Worm (Caenorhabditis elegans) whole organism, L3 larva: ENCODE data around the gene Y53F4B.20.

Experiments used
- aly-2 ChIP-seq: fragments of 150-350 bp; optimal IDR thresholded peaks from 2 replicates; lab custom pipeline; 2014; ENCODE audit warnings: missing biosample characterization, missing genetic modification characterization
- lsy-12 ChIP-seq: sonication (generic microtip); optimal IDR thresholded peaks from 2 replicates; lab custom pipeline; 2016; ENCODE audit warnings: mild to moderate bottlenecking, missing genetic modification characterization, missing compliant biosample characterization
- pha-4 ChIP-seq: fragments of 150-350 bp; optimal IDR thresholded peaks from 2 replicates; lab custom pipeline; 2014; ENCODE audit warnings: missing biosample characterization, missing genetic modification reagents, missing genetic modification characterization

DNA sequence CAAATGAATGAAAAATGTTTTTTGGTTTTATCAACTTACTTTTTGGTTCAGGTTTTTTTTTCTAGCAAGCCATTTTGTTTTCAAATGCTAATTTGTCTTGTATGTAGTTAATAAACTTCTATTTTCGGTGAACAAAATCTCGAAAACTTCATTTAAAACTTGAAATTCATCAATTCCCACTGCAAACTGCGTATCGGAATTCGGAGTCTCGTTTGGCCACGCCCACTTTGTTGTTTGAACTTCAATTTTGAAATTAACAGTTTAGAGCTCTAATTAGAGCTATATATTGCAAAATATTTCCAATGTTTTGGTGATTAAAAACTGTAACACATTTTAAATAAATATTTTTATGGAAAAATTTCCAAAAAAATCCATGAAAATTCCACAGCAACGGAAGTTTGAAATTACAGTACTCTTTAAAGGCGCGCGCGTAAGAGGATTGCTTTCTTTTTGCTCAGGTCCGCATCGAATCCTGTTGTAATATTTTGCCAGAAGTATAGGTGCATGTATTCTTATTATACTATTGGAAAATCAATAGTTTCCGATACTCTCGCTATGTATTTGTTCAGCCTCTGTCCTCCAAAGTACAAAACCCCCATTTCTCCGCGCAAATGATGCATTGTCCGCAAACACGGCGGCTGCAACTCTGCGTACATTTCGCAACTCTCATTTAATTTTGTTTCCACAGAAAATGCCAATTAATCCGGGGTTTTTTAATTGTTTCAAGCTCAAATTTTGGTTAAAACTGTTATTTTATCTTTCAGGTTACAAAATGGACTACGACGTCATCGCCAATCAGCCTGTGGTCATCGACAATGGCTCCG, 35.5 kb downstream of the Y53F4B.20 start, which contains the start of gene arp-1:
- TF ChIP-seq aly-2 = no peak
- TF ChIP-seq lsy-12 (tag; lab: Kevin White, UChicago) = no peak
- peak; percentile 71 for TF ChIP-seq pha-4 (tag; lab: Kevin White, UChicago)
